Worm (Caenorhabditis elegans) whole organism, L1 larva: ENCODE results near the gene srh-147.

ENCODE experiments used
- C04F5.9 ChIP-seq: sonication (generic microtip); optimal IDR thresholded peaks from 2 replicates; lab custom pipeline; 2016; ENCODE audit warnings: missing genetic modification characterization, missing compliant biosample characterization
- C16A3.4 ChIP-seq: fragments of 150-350 bp; optimal IDR thresholded peaks from 2 replicates; lab custom pipeline; 2014; ENCODE audit warnings: missing biosample characterization, missing genetic modification characterization
- C34B4.2 ChIP-seq: sonication (generic microtip); optimal IDR thresholded peaks from 2 replicates; lab custom pipeline; 2017; ENCODE audit warnings: mild to moderate bottlenecking, missing genetic modification characterization, missing compliant biosample characterization
- ceh-63 ChIP-seq: fragments of 200-800 bp; sonication (Bioruptor generic); optimal IDR thresholded peaks from 2 replicates; lab custom pipeline; 2018; ENCODE audit warnings: mild to moderate bottlenecking, missing genetic modification characterization, missing compliant biosample characterization
- ceh-82 ChIP-seq, 3 experiments: fragments of 150-350 bp in 1 of 3; sonication (generic microtip) in 2 of 3; optimal IDR thresholded peaks; 2 replicates each; lab custom pipeline; 2014 to 2017; ENCODE audit warnings: missing biosample characterization in 3 of 3, missing genetic modification characterization in 3 of 3
- ceh-88 ChIP-seq: fragments of 200-800 bp; sonication (Bioruptor generic); IDR thresholded peaks from 2 replicates; pipeline ENCODE4 v1.3.6; 2022; ENCODE audit warnings: missing genetic modification characterization, missing compliant biosample characterization
- ceh-90 ChIP-seq: sonication (generic microtip); optimal IDR thresholded peaks from 2 replicates; lab custom pipeline; 2016; ENCODE audit warnings: missing genetic modification characterization, missing compliant biosample characterization
- ces-1 ChIP-seq: fragments of 150-350 bp; optimal IDR thresholded peaks from 2 replicates; lab custom pipeline; 2014; ENCODE audit warnings: missing biosample characterization, missing genetic modification reagents, missing genetic modification characterization
- dpl-1 ChIP-seq, 3 experiments: fragments of 150-350 bp in 2 of 3; sonication (generic microtip) in 1 of 3; optimal IDR thresholded peaks; 2 replicates each; lab custom pipeline; 2014 to 2017; ENCODE audit warnings: missing biosample characterization in 3 of 3, missing genetic modification characterization in 3 of 3, missing genetic modification reagents in 3 of 3
- efl-3 ChIP-seq: fragments of 200-800 bp; sonication (Bioruptor generic); optimal IDR thresholded peaks from 2 replicates; lab custom pipeline; 2018; ENCODE audit warnings: mild to moderate bottlenecking, missing genetic modification characterization, missing compliant biosample characterization
- egl-13 ChIP-seq: sonication (generic microtip); optimal IDR thresholded peaks from 2 replicates; lab custom pipeline; 2016; ENCODE audit warnings: missing genotype, missing genetic modification reagents, missing genetic modification characterization, missing compliant biosample characterization
- egl-27 ChIP-seq, 2 experiments: fragments of 150-350 bp in 1 of 2; sonication (generic microtip); optimal IDR thresholded peaks; 3 replicates each; lab custom pipeline; 2017 to 2018; ENCODE audit warnings: missing biosample characterization in 2 of 2, missing genetic modification characterization in 2 of 2, missing genetic modification reagents in 2 of 2
- elt-3 ChIP-seq, 6 experiments: fragments of 150-350 bp in 1 of 6; sonication (generic microtip); optimal IDR thresholded peaks; 2 replicates each; lab custom pipeline; 2017 to 2018; ENCODE audit warnings: missing biosample characterization in 6 of 6, missing genetic modification characterization in 6 of 6, inconsistent platforms in 1 of 6
- ets-5 ChIP-seq: fragments of 200-800 bp; sonication (Bioruptor generic); IDR thresholded peaks from 2 replicates; pipeline ENCODE4 v1.3.6; 2022; ENCODE audit warnings: missing genetic modification characterization, missing compliant biosample characterization
- fkh-4 ChIP-seq: sonication (generic microtip); optimal IDR thresholded peaks from 2 replicates; lab custom pipeline; 2016; ENCODE audit warnings: missing compliant biosample characterization, missing genetic modification characterization, borderline replicate concordance
- fos-1 ChIP-seq: fragments of 150-350 bp; optimal IDR thresholded peaks from 2 replicates; lab custom pipeline; 2014; ENCODE audit warnings: missing biosample characterization, missing genetic modification characterization
- grh-1 ChIP-seq: fragments of 200-800 bp; sonication (Bioruptor generic); IDR thresholded peaks from 2 replicates; pipeline ENCODE4 v1.3.6; 2022; ENCODE audit warnings: missing genetic modification reagents, missing genetic modification characterization, missing compliant biosample characterization
- hlh-4 ChIP-seq: sonication (generic microtip); optimal IDR thresholded peaks from 2 replicates; lab custom pipeline; 2016; ENCODE audit warnings: mild to moderate bottlenecking, missing genetic modification characterization, missing compliant biosample characterization
- irx-1 ChIP-seq: sonication (generic microtip); optimal IDR thresholded peaks from 2 replicates; lab custom pipeline; 2016; ENCODE audit warnings: missing genetic modification characterization, missing compliant biosample characterization
- isw-1 ChIP-seq: fragments of 200-800 bp; sonication (Bioruptor generic); IDR thresholded peaks from 2 replicates; pipeline ENCODE4 v1.3.6; 2022; ENCODE audit warnings: missing genetic modification characterization, missing compliant biosample characterization
- jun-1 ChIP-seq: fragments of 150-350 bp; optimal IDR thresholded peaks from 2 replicates; lab custom pipeline; 2014; ENCODE audit warnings: missing biosample characterization, missing genetic modification reagents, missing genetic modification characterization
- lin-14 ChIP-seq: fragments of 200-800 bp; sonication (Bioruptor generic); optimal IDR thresholded peaks from 2 replicates; lab custom pipeline; 2018; ENCODE audit warnings: mild to moderate bottlenecking, missing genetic modification characterization, moderate library complexity, missing compliant biosample characterization
- lin-39 ChIP-seq: fragments of 150-350 bp; optimal IDR thresholded peaks from 2 replicates; lab custom pipeline; 2014; ENCODE audit warnings: missing biosample characterization, missing genetic modification reagents, missing genetic modification characterization
- mdl-1 ChIP-seq, 2 experiments: fragments of 150-350 bp; optimal IDR thresholded peaks; 2 replicates each; lab custom pipeline; 2014 to 2017; ENCODE audit warnings: missing biosample characterization in 2 of 2, missing genetic modification characterization in 2 of 2, inconsistent platforms in 1 of 2
- mef-2 ChIP-seq: fragments of 150-350 bp; optimal IDR thresholded peaks from 2 replicates; lab custom pipeline; 2014; ENCODE audit warnings: missing biosample characterization, missing genetic modification characterization
- mep-1 ChIP-seq: fragments of 150-350 bp; optimal IDR thresholded peaks from 2 replicates; lab custom pipeline; 2014; ENCODE audit warnings: missing biosample characterization, missing genetic modification characterization
- nhr-12 ChIP-seq: sonication (generic microtip); optimal IDR thresholded peaks from 2 replicates; lab custom pipeline; 2017; ENCODE audit warnings: missing biosample characterization, missing genetic modification characterization
- nhr-19 ChIP-seq: fragments of 200-800 bp; sonication (Bioruptor generic); conservative IDR thresholded peaks from 2 replicates; pipeline ENCODE4 v1.3.6; 2022; ENCODE audit warnings: missing genetic modification characterization, missing compliant biosample characterization
- nhr-237 ChIP-seq: fragments of 150-350 bp; optimal IDR thresholded peaks from 2 replicates; lab custom pipeline; 2014; ENCODE audit warnings: missing biosample characterization, missing genetic modification characterization
- nhr-28 ChIP-seq: fragments of 150-350 bp; optimal IDR thresholded peaks from 2 replicates; lab custom pipeline; 2014; ENCODE audit warnings: missing biosample characterization, missing genetic modification characterization
- nhr-47 ChIP-seq: sonication (generic microtip); optimal IDR thresholded peaks from 2 replicates; lab custom pipeline; 2016; ENCODE audit warnings: mild to moderate bottlenecking, missing genetic modification characterization, moderate library complexity, missing compliant biosample characterization
- nhr-71 ChIP-seq: sonication (generic microtip); optimal IDR thresholded peaks from 2 replicates; lab custom pipeline; 2016; ENCODE audit warnings: mild to moderate bottlenecking, missing genetic modification characterization, moderate library complexity, missing compliant biosample characterization
- nhr-85 ChIP-seq: sonication (generic microtip); peaks from one replicate; lab custom pipeline; 2016; ENCODE audit warnings: missing genetic modification characterization, inconsistent platforms, missing compliant biosample characterization
- pag-3 ChIP-seq: sonication (generic microtip); optimal IDR thresholded peaks from 2 replicates; lab custom pipeline; 2017; ENCODE audit warnings: missing genetic modification characterization, mild to moderate bottlenecking, missing compliant biosample characterization, antibody characterized with exemption, borderline replicate concordance; ENCODE audit not compliant: insufficient read depth
- pax-3 ChIP-seq: fragments of 200-800 bp; sonication (Bioruptor generic); optimal IDR thresholded peaks from 2 replicates; lab custom pipeline; 2018; ENCODE audit warnings: mild to moderate bottlenecking, missing genetic modification characterization, moderate library complexity, missing compliant biosample characterization
- pqm-1 ChIP-seq: sonication (generic microtip); optimal IDR thresholded peaks from 3 replicates; lab custom pipeline; 2017; ENCODE audit warnings: missing biosample characterization, missing genetic modification characterization
- rnt-1 ChIP-seq: sonication (generic microtip); optimal IDR thresholded peaks from 2 replicates; lab custom pipeline; 2016; ENCODE audit warnings: mild to moderate bottlenecking, missing genetic modification characterization, moderate library complexity, missing compliant biosample characterization
- skn-1 ChIP-seq: fragments of 150-350 bp; optimal IDR thresholded peaks from 2 replicates; lab custom pipeline; 2014; ENCODE audit warnings: missing biosample characterization, missing genetic modification characterization
- snpc-4 ChIP-seq: fragments of 150-350 bp; optimal IDR thresholded peaks from 2 replicates; lab custom pipeline; 2014; ENCODE audit warnings: missing biosample characterization, missing genetic modification characterization
- snu-23 ChIP-seq: sonication (generic microtip); optimal IDR thresholded peaks from 2 replicates; lab custom pipeline; 2016; ENCODE audit warnings: missing genetic modification characterization, missing compliant biosample characterization
- sox-4 ChIP-seq: sonication (generic microtip); optimal IDR thresholded peaks from 2 replicates; lab custom pipeline; 2016; ENCODE audit warnings: missing genetic modification characterization, missing compliant biosample characterization
- sptf-1 ChIP-seq: fragments of 150-350 bp; optimal IDR thresholded peaks from 2 replicates; lab custom pipeline; 2014; ENCODE audit warnings: missing biosample characterization, missing genetic modification characterization
- sup-37 ChIP-seq: fragments of 200-800 bp; sonication (Bioruptor generic); optimal IDR thresholded peaks from 2 replicates; lab custom pipeline; 2018; ENCODE audit warnings: mild to moderate bottlenecking, missing genetic modification characterization, missing compliant biosample characterization
- swsn-7 ChIP-seq: sonication (generic microtip); optimal IDR thresholded peaks from 2 replicates; lab custom pipeline; 2016; ENCODE audit warnings: missing genetic modification characterization, missing compliant biosample characterization
- tlp-1 ChIP-seq: fragments of 150-350 bp; optimal IDR thresholded peaks from 2 replicates; lab custom pipeline; 2014; ENCODE audit warnings: missing biosample characterization, missing genetic modification characterization
- unc-130 ChIP-seq: fragments of 150-350 bp; optimal IDR thresholded peaks from 2 replicates; lab custom pipeline; 2017; ENCODE audit warnings: missing biosample characterization, missing genetic modification characterization, inconsistent platforms
- unc-30 ChIP-seq: sonication (generic microtip); optimal IDR thresholded peaks from 2 replicates; lab custom pipeline; 2017; ENCODE audit warnings: missing biosample characterization, missing genetic modification characterization
- unc-62 ChIP-seq: fragments of 150-350 bp; optimal IDR thresholded peaks from 2 replicates; lab custom pipeline; 2014; ENCODE audit warnings: missing biosample characterization, missing genetic modification reagents, missing genetic modification characterization
- vab-15 ChIP-seq: sonication (generic microtip); optimal IDR thresholded peaks from 2 replicates; lab custom pipeline; 2017; ENCODE audit warnings: missing genotype, mild to moderate bottlenecking, missing genetic modification characterization, missing compliant biosample characterization
- xbp-1 ChIP-seq: sonication (generic microtip); optimal IDR thresholded peaks from 2 replicates; lab custom pipeline; 2016; ENCODE audit warnings: missing genetic modification characterization, missing compliant biosample characterization
- zip-4 ChIP-seq: fragments of 200-800 bp; sonication (Bioruptor generic); optimal IDR thresholded peaks from 2 replicates; lab custom pipeline; 2018; ENCODE audit warnings: mild to moderate bottlenecking, missing genetic modification characterization, moderate library complexity, missing compliant biosample characterization
- ztf-11 ChIP-seq, 2 experiments: sonication (generic microtip); optimal IDR thresholded peaks; 2 replicates each; lab custom pipeline; 2016 to 2017; ENCODE audit warnings: missing genetic modification characterization in 2 of 2, missing biosample characterization in 1 of 2, missing compliant biosample characterization in 1 of 2
- ztf-4 ChIP-seq: fragments of 150-350 bp; optimal IDR thresholded peaks from 2 replicates; lab custom pipeline; 2014; ENCODE audit warnings: missing biosample characterization, missing genetic modification characterization

The srh-147 gene

DNA sequence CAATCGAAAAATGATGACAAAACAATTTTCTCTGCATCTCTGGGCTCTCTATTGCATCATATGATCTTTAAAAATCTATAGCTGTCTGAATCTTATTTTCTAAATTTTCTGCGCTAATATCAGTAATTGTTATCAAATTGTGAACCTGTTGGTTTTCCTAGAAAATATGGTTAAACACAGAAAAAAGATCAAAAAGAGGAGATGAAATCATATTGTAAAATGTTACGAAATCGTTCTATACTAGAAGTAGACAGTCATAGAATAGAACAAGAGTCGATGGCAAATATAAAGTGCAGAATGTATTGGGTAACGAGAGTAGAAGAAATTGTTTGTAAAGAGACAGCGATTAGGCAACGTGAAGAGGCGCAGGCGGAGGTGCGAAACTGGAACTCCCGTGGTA, 30.6 kb upstream of the srh-147 start:
- no peak for TF ChIP-seq pax-3
- TF ChIP-seq sptf-1 (tag; lab: Kevin White, UChicago), result no peak
- no peak for TF ChIP-seq ztf-4 (tag; lab: Kevin White, UChicago)
- no peak for TF ChIP-seq ceh-88 (GFP tag; lab: Robert Waterston, UW)
- TF ChIP-seq swsn-7, result peak; percentile 17
- no peak for TF ChIP-seq ceh-63 (GFP tag; lab: Kevin White, UChicago)
- TF ChIP-seq C16A3.4 (tag; lab: Kevin White, UChicago), result peak; percentile 54
- peak; percentile 66 for TF ChIP-seq nhr-28
- no peak for TF ChIP-seq lin-39
- TF ChIP-seq zip-4 (GFP tag; lab: Kevin White, UChicago), result peak; percentile 76
- no peak for TF ChIP-seq sup-37 (GFP tag; lab: Kevin White, UChicago)
- peak in 2 of 6 experiments; percentile 59 to 83 for TF ChIP-seq elt-3 (tag; optimal IDR thresholded peaks at IDR 0.05; lab: Kevin White, UChicago)
- TF ChIP-seq snu-23 (GFP tag; lab: Kevin White, UChicago), result peak; percentile 37
- peak in 1 of 2 experiments; percentile 20 for TF ChIP-seq egl-27 (tag; optimal IDR thresholded peaks at IDR 0.05; lab: Kevin White, UChicago)
- peak; percentile 16 for TF ChIP-seq fos-1 (tag; lab: Kevin White, UChicago)
- peak; percentile 43 for TF ChIP-seq nhr-19 (GFP tag; lab: Robert Waterston, UW)
- TF ChIP-seq nhr-47 (tag; lab: Kevin White, UChicago), result peak; percentile 59
- TF ChIP-seq nhr-237, result peak; percentile 71
- no peak for TF ChIP-seq pag-3 (tag; lab: Kevin White, UChicago)
- TF ChIP-seq ceh-90 (tag; lab: Kevin White, UChicago), result no peak
- TF ChIP-seq snpc-4 (tag; lab: Kevin White, UChicago), result no peak
- TF ChIP-seq ceh-82 (tag; optimal IDR thresholded peaks at IDR 0.05; lab: Kevin White, UChicago), result peak in 2 of 3 experiments; percentile 30 to 49
- no peak for TF ChIP-seq isw-1
- TF ChIP-seq C04F5.9 (tag; lab: Kevin White, UChicago), result no peak
- TF ChIP-seq grh-1, result no peak
- no peak for TF ChIP-seq ces-1 (GFP tag; lab: Kevin White, UChicago)
- peak; percentile 46 for TF ChIP-seq mep-1 (tag; lab: Kevin White, UChicago)
- no peak for TF ChIP-seq vab-15 (tag; lab: Kevin White, UChicago)
- no peak for TF ChIP-seq ets-5
- TF ChIP-seq hlh-4 (tag; lab: Kevin White, UChicago), result no peak
- no peak for TF ChIP-seq unc-62 (GFP tag; lab: Kevin White, UChicago)
- TF ChIP-seq lin-14, result peak; percentile 73
- no peak for TF ChIP-seq tlp-1 (tag; lab: Kevin White, UChicago)
- TF ChIP-seq rnt-1 (tag; lab: Kevin White, UChicago), result peak; percentile 4
- TF ChIP-seq nhr-71 (tag; lab: Kevin White, UChicago), result peak; percentile 66
- no peak for TF ChIP-seq pqm-1 (tag; lab: Kevin White, UChicago)
- peak; percentile 34 for TF ChIP-seq irx-1 (tag; lab: Kevin White, UChicago)
- no peak for TF ChIP-seq fkh-4 (tag; lab: Kevin White, UChicago)
- peak; percentile 100 for TF ChIP-seq skn-1 (tag; lab: Kevin White, UChicago)
- TF ChIP-seq efl-3 (GFP tag; lab: Kevin White, UChicago), result no peak
- TF ChIP-seq mdl-1 (tag; optimal IDR thresholded peaks at IDR 0.05; lab: Kevin White, UChicago), result peak in 1 of 2 experiments; percentile 20
- TF ChIP-seq egl-13 (tag; lab: Kevin White, UChicago), result no peak
- no peak for TF ChIP-seq C34B4.2 (tag; lab: Kevin White, UChicago)
- TF ChIP-seq ztf-11 (tag; optimal IDR thresholded peaks at IDR 0.05; lab: Kevin White, UChicago), result no peak
- no peak for TF ChIP-seq nhr-12
- peak; percentile 20 for TF ChIP-seq mef-2
- TF ChIP-seq xbp-1 (tag; lab: Kevin White, UChicago), result no peak
- TF ChIP-seq dpl-1 (GFP tag; optimal IDR thresholded peaks at IDR 0.05; lab: Kevin White, UChicago), result peak; percentile 3 to 20 (median 9)
- TF ChIP-seq jun-1 (tag; lab: Kevin White, UChicago), result no peak
- no peak for TF ChIP-seq unc-30 (tag; lab: Kevin White, UChicago)
- TF ChIP-seq sox-4 (tag; lab: Kevin White, UChicago), result no peak
- peak; percentile 87 for TF ChIP-seq nhr-85 (tag; lab: Kevin White, UChicago)
- TF ChIP-seq unc-130, result no peak
